Fruit fly (Drosophila melanogaster) whole organism, embryonic: Measurements from ENCODE around the gene CG14960.
A peak's percentile ranks its signal among the peaks of the same experiment; 100 is the strongest.

Source experiments
- CG10979 ChIP-seq: fragments of 200-800 bp; sonication (Bioruptor generic); optimal IDR thresholded peaks from 2 replicates; lab custom pipeline; 2018; ENCODE audit warnings: missing biosample characterization, mild to moderate bottlenecking, missing genetic modification characterization, moderate library complexity
- CG12219 ChIP-seq: fragments of 200-800 bp; sonication (Bioruptor generic); optimal IDR thresholded peaks from 3 replicates; lab custom pipeline; 2018; ENCODE audit warnings: missing biosample characterization, mild to moderate bottlenecking, missing genetic modification characterization
- CG12659 ChIP-seq: fragments of 200-800 bp; sonication (Bioruptor generic); optimal IDR thresholded peaks from 3 replicates; lab custom pipeline; 2017; ENCODE audit warnings: mild to moderate bottlenecking, missing biosample characterization, missing genetic modification reagents, missing genetic modification characterization
- CG12769 ChIP-seq: fragments of 200-800 bp; sonication (Bioruptor generic); optimal IDR thresholded peaks from 2 replicates; lab custom pipeline; 2019; ENCODE audit warnings: missing biosample characterization, mild to moderate bottlenecking, missing genetic modification characterization, moderate library complexity
- CG12942 ChIP-seq: fragments of 200-800 bp; sonication (Bioruptor generic); optimal IDR thresholded peaks from 3 replicates; lab custom pipeline; 2016; ENCODE audit warnings: missing biosample characterization, missing genetic modification characterization
- CG13296 ChIP-seq: fragments of 200-800 bp; sonication (Bioruptor generic); optimal IDR thresholded peaks from 3 replicates; lab custom pipeline; 2018; ENCODE audit warnings: missing biosample characterization, mild to moderate bottlenecking, missing genetic modification characterization
- CG14014 ChIP-seq: fragments of 200-800 bp; sonication (Bioruptor generic); IDR thresholded peaks from 2 replicates; pipeline ENCODE4 v1.3.6; 2022; ENCODE audit warnings: missing biosample characterization, missing genetic modification characterization
- CG2678 ChIP-seq: fragments of 200-800 bp; sonication (Bioruptor generic); optimal IDR thresholded peaks from 3 replicates; lab custom pipeline; 2019; ENCODE audit warnings: missing biosample characterization, mild to moderate bottlenecking, missing genetic modification characterization, moderate library complexity
- CG32772 ChIP-seq: fragments of 200-800 bp; sonication (Bioruptor generic); IDR thresholded peaks from 2 replicates; pipeline ENCODE4 v1.3.6; 2022; ENCODE audit warnings: missing biosample characterization, missing genetic modification characterization
- CG34224 ChIP-seq: fragments of 200-800 bp; sonication (Bioruptor generic); IDR thresholded peaks from 3 replicates; pipeline ENCODE4 v1.3.6; 2022; ENCODE audit warnings: missing biosample characterization, missing genetic modification characterization; ENCODE audit not compliant: partially characterized antibody
- CG4820 ChIP-seq: fragments of 200-800 bp; sonication (Bioruptor generic); optimal IDR thresholded peaks from 3 replicates; lab custom pipeline; 2016; ENCODE audit warnings: missing biosample characterization, missing genetic modification characterization
- CG5953 ChIP-seq: fragments of 200-800 bp; sonication (Bioruptor generic); IDR thresholded peaks from 2 replicates; pipeline ENCODE4 v1.3.6; 2022; ENCODE audit warnings: missing biosample characterization, missing genetic modification characterization
- CG6689 ChIP-seq: fragments of 200-800 bp; sonication (Bioruptor generic); IDR thresholded peaks from 2 replicates; pipeline ENCODE4 v1.3.6; 2022; ENCODE audit warnings: missing biosample characterization, missing genetic modification characterization
- CG8388 ChIP-seq: fragments of 200-800 bp; sonication (Bioruptor generic); optimal IDR thresholded peaks from 2 replicates; lab custom pipeline; 2019; ENCODE audit warnings: missing biosample characterization, mild to moderate bottlenecking, missing genetic modification characterization, moderate library complexity
- Gug ChIP-seq: fragments of 200-800 bp; sonication (Bioruptor generic); IDR thresholded peaks from 4 replicates; pipeline ENCODE4 v1.3.6; 2022; ENCODE audit warnings: missing biosample characterization, missing genetic modification characterization
- HLH54F ChIP-seq: fragments of 200-800 bp; sonication (Bioruptor generic); optimal IDR thresholded peaks from 3 replicates; lab custom pipeline; 2016; ENCODE audit warnings: missing biosample characterization, missing genetic modification characterization
- HmgD ChIP-seq: fragments of 200-800 bp; sonication (Bioruptor generic); optimal IDR thresholded peaks from 3 replicates; lab custom pipeline; 2016; ENCODE audit warnings: missing biosample characterization, missing genetic modification characterization
- Hsf ChIP-seq: fragments of 200-800 bp; sonication (Bioruptor generic); optimal IDR thresholded peaks from 3 replicates; lab custom pipeline; 2016; ENCODE audit warnings: missing biosample characterization, missing genetic modification characterization
- MBD-R2 ChIP-seq: fragments of 200-800 bp; sonication (Bioruptor generic); IDR thresholded peaks from 2 replicates; pipeline ENCODE4 v1.3.6; 2022; ENCODE audit warnings: missing biosample characterization, missing genetic modification characterization
- Med ChIP-seq: fragments of 200-800 bp; sonication (Bioruptor generic); peaks from one replicate; lab custom pipeline; 2016; ENCODE audit warnings: missing biosample characterization, missing genetic modification characterization, mild to moderate bottlenecking, inconsistent platforms, moderate library complexity
- Optix ChIP-seq: fragments of 200-800 bp; sonication (Bioruptor generic); IDR thresholded peaks from 3 replicates; pipeline ENCODE4 v1.3.6; 2022; ENCODE audit warnings: missing biosample characterization, missing genetic modification characterization
- Pdp1 ChIP-seq, 2 experiments: fragments of 200-800 bp; sonication (Bioruptor generic); optimal IDR thresholded peaks; 3 replicates each; lab custom pipeline; 2016; ENCODE audit warnings: missing biosample characterization in 2 of 2, missing genetic modification characterization in 2 of 2, mild to moderate bottlenecking in 1 of 2, moderate library complexity in 1 of 2
- Taf1 ChIP-seq: fragments of 200-800 bp; sonication (Bioruptor generic); IDR thresholded peaks from 2 replicates; pipeline ENCODE4 v1.3.6; 2022; ENCODE audit warnings: missing biosample characterization, missing genetic modification characterization
- ab ChIP-seq: fragments of 200-800 bp; sonication (Bioruptor generic); optimal IDR thresholded peaks from 2 replicates; lab custom pipeline; 2016; ENCODE audit warnings: missing biosample characterization, missing genetic modification characterization
- az2 ChIP-seq: fragments of 200-800 bp; sonication (Bioruptor generic); optimal IDR thresholded peaks from 3 replicates; lab custom pipeline; 2016; ENCODE audit warnings: missing biosample characterization, missing genetic modification characterization
- bbx ChIP-seq: fragments of 200-800 bp; sonication (Bioruptor generic); IDR thresholded peaks from 2 replicates; pipeline ENCODE4 v1.3.6; 2022; ENCODE audit warnings: missing biosample characterization, missing genetic modification characterization; ENCODE audit not compliant: partially characterized antibody
- corto ChIP-seq: fragments of 200-800 bp; sonication (Bioruptor generic); optimal IDR thresholded peaks from 2 replicates; lab custom pipeline; 2016; ENCODE audit warnings: missing biosample characterization, mild to moderate bottlenecking, missing genetic modification characterization, moderate library complexity
- dati ChIP-seq: fragments of 200-800 bp; sonication (Bioruptor generic); IDR thresholded peaks from 2 replicates; pipeline ENCODE4 v1.3.6; 2022; ENCODE audit warnings: missing biosample characterization, missing genetic modification characterization
- dm ChIP-seq: fragments of 200-800 bp; sonication (Bioruptor generic); optimal IDR thresholded peaks from 3 replicates; lab custom pipeline; 2016; ENCODE audit warnings: missing biosample characterization, missing genetic modification characterization
- dmrt11E ChIP-seq: fragments of 200-800 bp; sonication (Bioruptor generic); optimal IDR thresholded peaks from 3 replicates; lab custom pipeline; 2018; ENCODE audit warnings: missing biosample characterization, mild to moderate bottlenecking, missing genetic modification characterization, moderate library complexity
- dpn ChIP-seq, 2 experiments: fragments of 200-800 bp; sonication (Bioruptor generic); optimal IDR thresholded peaks; 3 replicates each; lab custom pipeline; 2016; ENCODE audit warnings: missing biosample characterization in 2 of 2, missing genetic modification characterization in 2 of 2
- fd102C ChIP-seq: fragments of 200-800 bp; sonication (Bioruptor generic); optimal IDR thresholded peaks from 2 replicates; lab custom pipeline; 2018; ENCODE audit warnings: missing biosample characterization, mild to moderate bottlenecking, missing genetic modification characterization, moderate library complexity
- fd3F ChIP-seq: fragments of 200-800 bp; sonication (Bioruptor generic); optimal IDR thresholded peaks from 2 replicates; lab custom pipeline; 2018; ENCODE audit warnings: missing biosample characterization, mild to moderate bottlenecking, missing genetic modification characterization, moderate library complexity
- gem ChIP-seq: fragments of 200-800 bp; sonication (Bioruptor generic); optimal IDR thresholded peaks from 2 replicates; lab custom pipeline; 2019; ENCODE audit warnings: missing biosample characterization, mild to moderate bottlenecking, missing genetic modification characterization, moderate library complexity
- gfzf ChIP-seq: fragments of 200-800 bp; sonication (Bioruptor generic); optimal IDR thresholded peaks from 2 replicates; lab custom pipeline; 2016; ENCODE audit warnings: missing biosample characterization, mild to moderate bottlenecking, missing genetic modification characterization, moderate library complexity
- jumu ChIP-seq: fragments of 200-800 bp; sonication (Bioruptor generic); optimal IDR thresholded peaks from 3 replicates; lab custom pipeline; 2016; ENCODE audit warnings: missing biosample characterization, missing genetic modification characterization
- onecut ChIP-seq: fragments of 200-800 bp; sonication (Bioruptor generic); IDR thresholded peaks from 2 replicates; pipeline ENCODE4 v1.3.6; 2022; ENCODE audit warnings: missing biosample characterization, missing genetic modification characterization
- org-1 ChIP-seq: fragments of 200-800 bp; sonication (Bioruptor generic); optimal IDR thresholded peaks from 2 replicates; lab custom pipeline; 2017; ENCODE audit warnings: missing biosample characterization, missing genetic modification characterization
- pan ChIP-seq, 4 experiments: fragments of >200 bp in 3 of 4; fragments of 200-800 bp in 1 of 4; sonication (Bioruptor generic) in 1 of 4; optimal IDR thresholded peaks in 3 of 4; IDR thresholded peaks in 1 of 4; 2 replicates each; pipeline versions ENCODE4 v1.3.6 to Lab custom; 2017 to 2022; ENCODE audit warnings: missing biosample characterization in 2 of 4, missing genetic modification characterization in 2 of 4, mixed read lengths in 1 of 4
- sisA ChIP-seq: fragments of 200-800 bp; sonication (Bioruptor generic); IDR thresholded peaks from 2 replicates; pipeline ENCODE4 v1.3.6; 2022; ENCODE audit warnings: missing biosample characterization, missing genetic modification characterization
- so ChIP-seq: fragments of 200-800 bp; sonication (Bioruptor generic); IDR thresholded peaks from 3 replicates; pipeline ENCODE4 v1.3.6; 2022; ENCODE audit warnings: missing biosample characterization, missing genetic modification characterization
- sug ChIP-seq: fragments of 200-800 bp; optimal IDR thresholded peaks from 2 replicates; lab custom pipeline; 2019; ENCODE audit warnings: missing biosample characterization, mild to moderate bottlenecking, missing genetic modification characterization, moderate library complexity
- unpg ChIP-seq: fragments of 200-800 bp; sonication (Bioruptor generic); optimal IDR thresholded peaks from 3 replicates; lab custom pipeline; 2018; ENCODE audit warnings: missing biosample characterization, mild to moderate bottlenecking, missing genetic modification characterization, moderate library complexity
- vnd ChIP-seq: fragments of 200-800 bp; sonication (Bioruptor generic); IDR thresholded peaks from 3 replicates; pipeline ENCODE4 v1.3.6; 2022; ENCODE audit warnings: missing biosample characterization, missing genetic modification characterization; ENCODE audit not compliant: partially characterized antibody
- vvl ChIP-seq: fragments of 200-800 bp; sonication (Bioruptor generic); IDR thresholded peaks from 2 replicates; pipeline ENCODE4 v1.3.6; 2022; ENCODE audit warnings: missing biosample characterization, missing genetic modification characterization
- zfh2 ChIP-seq: fragments of 200-800 bp; sonication (Bioruptor generic); optimal IDR thresholded peaks from 2 replicates; lab custom pipeline; 2016; ENCODE audit warnings: missing biosample characterization, missing genetic modification characterization

CG14960 gene

DNA sequence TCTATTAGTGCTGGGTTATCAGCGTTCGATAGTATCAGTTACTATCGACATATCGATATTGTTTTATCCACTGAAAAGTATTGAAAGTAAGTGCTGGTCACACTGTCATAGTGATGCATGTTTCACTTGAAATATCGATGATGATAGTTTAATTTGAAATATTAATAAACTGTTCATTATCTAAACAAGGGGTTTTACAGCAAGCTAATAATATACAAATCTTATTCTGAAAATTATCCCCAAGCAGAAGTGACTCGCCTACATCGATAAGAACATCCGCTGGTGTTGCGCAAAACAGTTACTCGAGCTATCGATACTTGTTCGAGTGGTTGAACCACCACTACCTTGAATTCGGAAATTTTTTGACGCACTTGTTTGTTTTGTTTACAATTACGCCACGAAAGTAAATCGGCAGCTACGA lies 48.4 kb downstream of the CG14960 start, which contains the start of the genes PIG-C, CG12016 and Dpm2 (continued):
- no peak for TF ChIP-seq dati (GFP tag; lab: Robert Waterston, UW)
- TF ChIP-seq Optix (GFP tag; lab: Robert Waterston, UW), result no peak
- peak; percentile 58; the same call in 2 of the 4 replicates for TF ChIP-seq Gug (GFP tag; lab: Robert Waterston, UW)

- peak; percentile 12; the same call in 1 of the 2 replicates for TF ChIP-seq MBD-R2
- TF ChIP-seq org-1 (GFP tag; lab: Kevin White, UChicago), result peak; percentile 31
- TF ChIP-seq HLH54F (GFP tag; lab: Kevin White, UChicago), result peak; percentile 38
- TF ChIP-seq fd102C (GFP tag; lab: Kevin White, UChicago), result no peak
- TF ChIP-seq gfzf (GFP tag; lab: Kevin White, UChicago), result no peak
- TF ChIP-seq Optix (GFP tag; lab: Robert Waterston, UW), result no peak
- TF ChIP-seq CG12219, result peak; percentile 2
- peak; percentile 39 for TF ChIP-seq zfh2 (GFP tag; lab: Kevin White, UChicago)
- TF ChIP-seq Med (GFP tag; lab: Kevin White, UChicago), result peak; percentile 76
- TF ChIP-seq CG13296, result peak; percentile 51
- no peak for TF ChIP-seq so
- TF ChIP-seq gem (tag; lab: Kevin White, UChicago), result peak; percentile 32
- TF ChIP-seq corto (GFP tag; lab: Kevin White, UChicago), result no peak
- peak; percentile 24; the same call in 1 of the 2 replicates for TF ChIP-seq vvl (GFP tag; lab: Robert Waterston, UW)
- TF ChIP-seq dm (GFP tag; lab: Kevin White, UChicago), result no peak
- no peak for TF ChIP-seq fd3F (GFP tag; lab: Kevin White, UChicago)
- no peak for TF ChIP-seq vnd (GFP tag; lab: Robert Waterston, UW)
- TF ChIP-seq CG5953 (GFP tag; lab: Robert Waterston, UW), result no peak
- peak; percentile 43 for TF ChIP-seq CG12769 (tag; lab: Kevin White, UChicago)
- 0 out of 2 replicates have a peak, but pooled peaks have one; percentile 47 for TF ChIP-seq CG14014 (GFP tag; lab: Robert Waterston, UW)
- peak; percentile 36 for TF ChIP-seq CG2678 (tag; lab: Kevin White, UChicago)
- TF ChIP-seq Pdp1 (GFP tag; optimal IDR thresholded peaks at IDR 0.05; lab: Kevin White, UChicago), result peak; percentile 33 to 59
- peak; percentile 6 for TF ChIP-seq CG10979 (tag; lab: Kevin White, UChicago)
- TF ChIP-seq bbx (GFP tag; lab: Robert Waterston, UW), result no peak
- no peak for TF ChIP-seq CG12942 (GFP tag; lab: Kevin White, UChicago)
- TF ChIP-seq dmrt11E (tag; lab: Kevin White, UChicago), result no peak
- TF ChIP-seq ab (GFP tag; lab: Kevin White, UChicago), result no peak
- TF ChIP-seq Taf1 (GFP tag; lab: Robert Waterston, UW), result 0 out of 2 replicates have a peak, but pooled peaks have one; percentile 21
- peak; percentile 6 to 33 for TF ChIP-seq dpn (GFP tag; optimal IDR thresholded peaks at IDR 0.05; lab: Kevin White, UChicago)
- peak; percentile 10 for TF ChIP-seq az2 (GFP tag; lab: Kevin White, UChicago)
- TF ChIP-seq CG12659, result no peak
- TF ChIP-seq unpg (GFP tag; lab: Kevin White, UChicago), result peak; percentile 23
- TF ChIP-seq sisA (GFP tag; lab: Robert Waterston, UW), result 0 out of 2 replicates have a peak, but pooled peaks have one; percentile 18
- peak; percentile 55 for TF ChIP-seq sug
- no peak for TF ChIP-seq HmgD
- peak; percentile 15; the same call in 1 of the 2 replicates for TF ChIP-seq onecut
- no peak for TF ChIP-seq CG6689 (GFP tag; lab: Robert Waterston, UW)
- peak; percentile 14 for TF ChIP-seq Hsf (GFP tag; lab: Kevin White, UChicago)
- peak; percentile 69 for TF ChIP-seq CG8388 (GFP tag; lab: Kevin White, UChicago)
- TF ChIP-seq CG4820 (GFP tag; lab: Kevin White, UChicago), result peak; percentile 2
- TF ChIP-seq CG32772 (GFP tag; lab: Robert Waterston, UW), result peak; percentile 35; the same call in 1 of the 2 replicates
- no peak for TF ChIP-seq pan (optimal IDR thresholded peaks at IDR 0.05; lab: Kevin White, UChicago)
- peak in 1 of 2 experiments; percentile 47 for TF ChIP-seq pan (GFP tag; optimal IDR thresholded peaks at IDR 0.05 in 1 of 2, IDR thresholded peaks at IDR 0.05 in 1 of 2)
- TF ChIP-seq CG34224 (GFP tag; lab: Robert Waterston, UW), result no peak
- peak; percentile 10 for TF ChIP-seq jumu (GFP tag; lab: Kevin White, UChicago)
These were observed 49.3 kb downstream of the CG14960 start for dm6 chr3L:3319992-3320732.
